Fruit fly (Drosophila melanogaster) whole organism, larva: ENCODE data around the gene msd5.

Source experiments
- noc ChIP-seq: fragments of 200-800 bp; sonication (Bioruptor generic); optimal IDR thresholded peaks from 3 replicates; lab custom pipeline; 2019; ENCODE audit warnings: missing biosample characterization, mild to moderate bottlenecking, missing genetic modification characterization, moderate library complexity

The msd5 gene

dm6 chr3L:1300076-1300635, 32.8 kb downstream of the msd5 start:
- TF ChIP-seq noc: peak; percentile 95

dm6 chr3L:1298509-1298908, 34.4 kb downstream of the msd5 start, which contains the start of gene scf:
TSS of gene scf (plus strand) at chr3L:1298672.
- TF ChIP-seq noc: no peak

DNA sequence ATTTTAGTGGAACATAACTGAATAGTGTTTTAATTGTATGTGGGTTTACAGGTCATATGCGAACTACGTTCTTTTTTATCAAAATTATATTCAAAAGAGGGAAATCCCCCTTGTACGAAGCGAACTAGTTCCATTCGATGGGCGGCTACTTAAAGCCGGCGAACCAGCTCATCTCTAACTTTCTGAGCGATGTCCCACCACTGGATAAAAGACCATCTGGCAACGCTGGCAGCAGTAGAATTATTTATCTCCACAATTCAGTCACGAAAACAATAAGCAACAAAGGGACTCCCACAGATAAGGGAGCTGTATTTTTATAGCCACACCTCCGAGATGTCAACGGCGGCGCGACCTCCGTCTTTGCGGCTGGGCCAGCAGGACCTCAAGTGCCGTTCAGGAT, 37.3 kb downstream of the msd5 start, which contains the start of gene Rabex-5:
Gene Rabex-5 (plus strand): TSS at position 221 of the 400 bp plus-strand sequence.
- no peak for TF ChIP-seq noc

DNA sequence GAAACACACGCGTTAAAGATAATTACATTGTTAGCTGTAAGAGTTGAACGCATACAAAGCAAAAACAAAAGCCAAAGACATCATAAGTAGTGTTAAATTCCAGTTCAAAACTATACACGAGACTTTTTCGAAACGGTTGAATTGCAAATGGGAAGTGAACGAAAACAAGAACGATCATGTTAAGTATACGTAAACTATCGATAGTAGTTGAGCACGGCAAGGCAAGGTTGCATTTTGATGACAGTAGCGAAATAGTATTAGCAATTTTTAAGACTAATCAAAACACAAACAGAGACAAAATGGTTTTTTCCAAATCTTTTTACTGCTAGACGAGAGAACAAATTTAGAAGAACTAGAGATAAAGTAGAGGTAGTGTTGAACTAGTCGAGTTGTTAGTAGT, 38.1 kb downstream of the msd5 start:
- no peak for TF ChIP-seq noc
